Worm (Caenorhabditis elegans): ENCODE measurements around the gene cut-6.

ce11 chrIII:10957710-10958109 is 46.5 kb downstream of the cut-6 start:
- TF ChIP-seq ceh-9 (tag; optimal IDR thresholded peaks at IDR 0.05) (no peak), ama-1 (optimal IDR thresholded peaks at IDR 0.05) (no peak), ZK546.5 (tag; optimal IDR thresholded peaks at IDR 0.05) (no peak), daf-12 (tag; optimal IDR thresholded peaks at IDR 0.05) (no peak), tbx-2 (tag; optimal IDR thresholded peaks at IDR 0.05) (no peak), lin-39 (tag; optimal IDR thresholded peaks at IDR 0.05) (no peak), unc-62 (GFP tag; optimal IDR thresholded peaks at IDR 0.05) (no peak), nhr-25 (tag; optimal IDR thresholded peaks at IDR 0.05) (no peak), elt-3 (tag; optimal IDR thresholded peaks at IDR 0.05) (no peak)
